Worm (Caenorhabditis elegans): ENCODE measurements around the gene C43F9.4.

Gene C43F9.4

ce11 chrIV:10589072-10589471, at the start of gene C43F9.4:
TSS of gene C43F9.4 (minus strand) at chrIV:10589172.
- TF ChIP-seq hnd-1 (tag; optimal IDR thresholded peaks at IDR 0.05) (no peak), hmbx-1 (tag; optimal IDR thresholded peaks at IDR 0.05) (no peak), ceh-13 (GFP tag; optimal IDR thresholded peaks at IDR 0.05) (no peak), ama-1 (optimal IDR thresholded peaks at IDR 0.05) (no peak), tbx-11 (GFP tag; IDR thresholded peaks at IDR 0.05) (no peak), tbx-37 (GFP tag; conservative IDR thresholded peaks at IDR 0.05) (no peak), scrt-1 (GFP tag; IDR thresholded peaks at IDR 0.05) (no peak), ceh-36 (tag; optimal IDR thresholded peaks at IDR 0.05) (no peak), pes-1 (GFP tag; IDR thresholded peaks at IDR 0.05) (no peak)

- TF ChIP-seq ceh-36 (tag; optimal IDR thresholded peaks at IDR 0.05): no peak
- no peak for TF ChIP-seq ets-7 (tag; optimal IDR thresholded peaks at IDR 0.05)
- no peak for TF ChIP-seq ama-1 (optimal IDR thresholded peaks at IDR 0.05)
- no peak for TF ChIP-seq tra-4 (tag; optimal IDR thresholded peaks at IDR 0.05)
- no peak for TF ChIP-seq flt-1 (GFP tag; IDR thresholded peaks at IDR 0.05)
- no peak for TF ChIP-seq scrt-1 (GFP tag; IDR thresholded peaks at IDR 0.05)
- TF ChIP-seq tbx-37 (GFP tag; conservative IDR thresholded peaks at IDR 0.05): no peak
- TF ChIP-seq F13C5.2 (tag; optimal IDR thresholded peaks at IDR 0.05): no peak
- no peak for TF ChIP-seq tbx-11 (GFP tag; IDR thresholded peaks at IDR 0.05)
- TF ChIP-seq B0310.2 (tag; optimal IDR thresholded peaks at IDR 0.05): no peak
- no peak for TF ChIP-seq ceh-13 (GFP tag; optimal IDR thresholded peaks at IDR 0.05)
- no peak for TF ChIP-seq hmg-4 (GFP tag; optimal IDR thresholded peaks at IDR 0.05)
- no peak for TF ChIP-seq hmbx-1 (tag; optimal IDR thresholded peaks at IDR 0.05)
- TF ChIP-seq pes-1 (GFP tag; IDR thresholded peaks at IDR 0.05): no peak
- no peak for TF ChIP-seq hnd-1 (tag; optimal IDR thresholded peaks at IDR 0.05)
- no peak for TF ChIP-seq sea-1 (GFP tag; conservative IDR thresholded peaks at IDR 0.05)
- TF ChIP-seq aly-1 (tag; optimal IDR thresholded peaks at IDR 0.05): no peak
Measured at ce11 chrIV:10636649-10637048, 47.7 kb upstream of the C43F9.4 start, which contains the start of gene F56C4.1. TSS of gene F56C4.1 (plus strand) at chrIV:10636949.

ce11 chrIV:10630953-10631554, 42.1 kb upstream of the C43F9.4 start, which contains the start of gene F56C4.4:
TSS of gene F56C4.4 (minus strand) at chrIV:10631267.
- TF ChIP-seq F13C5.2 (tag; optimal IDR thresholded peaks at IDR 0.05): no peak
- no peak for TF ChIP-seq pes-1 (GFP tag; IDR thresholded peaks at IDR 0.05)
- TF ChIP-seq tbx-11 (GFP tag; IDR thresholded peaks at IDR 0.05): no peak
- no peak for TF ChIP-seq ceh-36 (tag; optimal IDR thresholded peaks at IDR 0.05)
- no peak for TF ChIP-seq hmbx-1 (tag; optimal IDR thresholded peaks at IDR 0.05)
- TF ChIP-seq ama-1 (optimal IDR thresholded peaks at IDR 0.05): no peak
- no peak for TF ChIP-seq ets-7 (tag; optimal IDR thresholded peaks at IDR 0.05)
- TF ChIP-seq hmg-4 (GFP tag; optimal IDR thresholded peaks at IDR 0.05): no peak
- no peak for TF ChIP-seq tra-4 (tag; optimal IDR thresholded peaks at IDR 0.05)
- no peak for TF ChIP-seq tbx-37 (GFP tag; conservative IDR thresholded peaks at IDR 0.05)
- TF ChIP-seq scrt-1 (GFP tag; IDR thresholded peaks at IDR 0.05): no peak
- TF ChIP-seq aly-1 (tag; optimal IDR thresholded peaks at IDR 0.05): no peak
- TF ChIP-seq ceh-13 (GFP tag; optimal IDR thresholded peaks at IDR 0.05): no peak
- no peak for TF ChIP-seq B0310.2 (tag; optimal IDR thresholded peaks at IDR 0.05)
- TF ChIP-seq hnd-1 (tag; optimal IDR thresholded peaks at IDR 0.05): no peak

- TF ChIP-seq tra-4 (tag; optimal IDR thresholded peaks at IDR 0.05) (no peak), scrt-1 (GFP tag; IDR thresholded peaks at IDR 0.05) (no peak), flt-1 (GFP tag; IDR thresholded peaks at IDR 0.05) (no peak), tbx-37 (GFP tag; conservative IDR thresholded peaks at IDR 0.05) (no peak), aly-1 (tag; optimal IDR thresholded peaks at IDR 0.05) (no peak), F13C5.2 (tag; optimal IDR thresholded peaks at IDR 0.05) (no peak), hmg-4 (GFP tag; optimal IDR thresholded peaks at IDR 0.05) (no peak), ama-1 (optimal IDR thresholded peaks at IDR 0.05) (no peak), sea-1 (GFP tag; conservative IDR thresholded peaks at IDR 0.05) (no peak), hnd-1 (tag; optimal IDR thresholded peaks at IDR 0.05) (no peak), ceh-13 (GFP tag; optimal IDR thresholded peaks at IDR 0.05) (no peak), ceh-36 (tag; optimal IDR thresholded peaks at IDR 0.05) (no peak), tbx-11 (GFP tag; IDR thresholded peaks at IDR 0.05) (no peak), pes-1 (GFP tag; IDR thresholded peaks at IDR 0.05) (no peak), B0310.2 (tag; optimal IDR thresholded peaks at IDR 0.05) (no peak), ets-7 (tag; optimal IDR thresholded peaks at IDR 0.05) (no peak), hmbx-1 (tag; optimal IDR thresholded peaks at IDR 0.05) (no peak)
Measured at ce11 chrIV:10628724-10629123, 39.8 kb upstream of the C43F9.4 start, which contains the start of gene R09H10.5. TSS of gene R09H10.5 (minus strand) at chrIV:10628829.

- no peak for TF ChIP-seq ceh-13 (GFP tag; optimal IDR thresholded peaks at IDR 0.05)
- TF ChIP-seq hnd-1 (tag; optimal IDR thresholded peaks at IDR 0.05): no peak
- TF ChIP-seq ets-7 (tag; optimal IDR thresholded peaks at IDR 0.05): no peak
- no peak for TF ChIP-seq ama-1 (optimal IDR thresholded peaks at IDR 0.05)
- TF ChIP-seq hmg-4 (GFP tag; optimal IDR thresholded peaks at IDR 0.05): no peak
- TF ChIP-seq tbx-11 (GFP tag; IDR thresholded peaks at IDR 0.05): no peak
- TF ChIP-seq sea-1 (GFP tag; conservative IDR thresholded peaks at IDR 0.05): no peak
- no peak for TF ChIP-seq pes-1 (GFP tag; IDR thresholded peaks at IDR 0.05)
- TF ChIP-seq aly-1 (tag; optimal IDR thresholded peaks at IDR 0.05): no peak
- TF ChIP-seq flt-1 (GFP tag; IDR thresholded peaks at IDR 0.05): no peak
- no peak for TF ChIP-seq hmbx-1 (tag; optimal IDR thresholded peaks at IDR 0.05)
- no peak for TF ChIP-seq tbx-37 (GFP tag; conservative IDR thresholded peaks at IDR 0.05)
- no peak for TF ChIP-seq scrt-1 (GFP tag; IDR thresholded peaks at IDR 0.05)
- no peak for TF ChIP-seq tra-4 (tag; optimal IDR thresholded peaks at IDR 0.05)
- TF ChIP-seq ceh-36 (tag; optimal IDR thresholded peaks at IDR 0.05): no peak
- TF ChIP-seq F13C5.2 (tag; optimal IDR thresholded peaks at IDR 0.05): no peak
- TF ChIP-seq B0310.2 (tag; optimal IDR thresholded peaks at IDR 0.05): no peak
Measured at ce11 chrIV:10620811-10621210, 31.8 kb upstream of the C43F9.4 start, which contains the start of gene R09H10.7. TSS of gene R09H10.7 (plus strand) at chrIV:10621111.

- TF ChIP-seq hnd-1 (tag; optimal IDR thresholded peaks at IDR 0.05) (no peak), aly-1 (tag; optimal IDR thresholded peaks at IDR 0.05) (no peak), F13C5.2 (tag; optimal IDR thresholded peaks at IDR 0.05) (no peak), ama-1 (optimal IDR thresholded peaks at IDR 0.05) (no peak), hmg-4 (GFP tag; optimal IDR thresholded peaks at IDR 0.05) (no peak), hmbx-1 (tag; optimal IDR thresholded peaks at IDR 0.05) (no peak), ceh-36 (tag; optimal IDR thresholded peaks at IDR 0.05) (no peak), ets-7 (tag; optimal IDR thresholded peaks at IDR 0.05) (no peak), B0310.2 (tag; optimal IDR thresholded peaks at IDR 0.05) (no peak), sea-1 (GFP tag; conservative IDR thresholded peaks at IDR 0.05) (no peak), tbx-37 (GFP tag; conservative IDR thresholded peaks at IDR 0.05) (no peak), pes-1 (GFP tag; IDR thresholded peaks at IDR 0.05) (no peak)
Measured at ce11 chrIV:10617099-10617498, 28.1 kb upstream of the C43F9.4 start.

Measured in whole organism, early embryonic.